Worm (Caenorhabditis elegans) whole organism, late embryonic: ENCODE data around the gene C44C1.1.

Experiments
- ceh-14 ChIP-seq: sonication (generic microtip); optimal IDR thresholded peaks from 2 replicates; lab custom pipeline; 2016; ENCODE audit warnings: missing genotype, missing genetic modification characterization, missing compliant biosample characterization
- ceh-30 ChIP-seq: fragments of 150-350 bp; optimal IDR thresholded peaks from 2 replicates; lab custom pipeline; 2014; ENCODE audit warnings: missing biosample characterization, missing genetic modification characterization
- fkh-10 ChIP-seq: fragments of 150-350 bp; optimal IDR thresholded peaks from 2 replicates; lab custom pipeline; 2014; ENCODE audit warnings: missing biosample characterization, missing genetic modification reagents, missing genetic modification characterization
- pha-4 ChIP-seq: fragments of 150-350 bp; optimal IDR thresholded peaks from 2 replicates; lab custom pipeline; 2018; ENCODE audit warnings: missing biosample characterization, missing genetic modification reagents, missing genetic modification characterization
- pqm-1 ChIP-seq: sonication (generic microtip); optimal IDR thresholded peaks from 2 replicates; lab custom pipeline; 2016; ENCODE audit warnings: missing genetic modification characterization, missing compliant biosample characterization

DNA sequence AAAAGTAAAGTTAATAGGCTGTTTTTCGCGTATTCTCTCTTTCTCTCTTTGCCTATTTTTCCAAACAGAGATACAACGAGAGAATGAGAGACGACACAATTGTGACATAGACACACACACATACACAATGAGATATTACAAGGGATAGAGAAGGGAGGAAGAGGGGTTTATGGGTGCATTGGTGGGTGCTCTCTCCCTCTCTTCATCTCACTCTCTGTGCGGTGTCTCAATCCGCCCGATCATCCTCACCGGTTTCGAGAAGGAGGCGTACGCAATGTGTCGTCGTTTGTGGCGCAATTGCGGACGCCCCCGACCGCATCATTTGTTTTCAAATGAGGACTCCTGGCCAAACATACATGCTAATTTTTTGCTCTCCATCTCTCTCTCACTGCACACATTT lies 31.1 kb upstream of the C44C1.1 start:
- TF ChIP-seq pqm-1 (tag; lab: Kevin White, UChicago) = no peak
- peak; percentile 90 for TF ChIP-seq fkh-10 (GFP tag; lab: Kevin White, UChicago)
- no peak for TF ChIP-seq pha-4 (tag; lab: Kevin White, UChicago)
- peak; percentile 79 for TF ChIP-seq ceh-14 (tag; lab: Kevin White, UChicago)
- peak; percentile 95 for TF ChIP-seq ceh-30 (tag; lab: Kevin White, UChicago)
